Worm (Caenorhabditis elegans) whole organism, L1 larva: Measurements from ENCODE around the gene gcsh-1.

ENCODE experiments used
- lin-35 ChIP-seq, 2 experiments: fragments of 150-350 bp; optimal IDR thresholded peaks; 2 replicates each; lab custom pipeline; 2014; ENCODE audit warnings: missing biosample characterization in 2 of 2, missing genetic modification characterization in 2 of 2, missing genetic modification reagents in 2 of 2
- nhr-11 ChIP-seq: fragments of 150-350 bp; optimal IDR thresholded peaks from 2 replicates; lab custom pipeline; 2014; ENCODE audit warnings: missing biosample characterization, missing genetic modification characterization
- nhr-77 ChIP-seq: fragments of 150-350 bp; optimal IDR thresholded peaks from 2 replicates; lab custom pipeline; 2014; ENCODE audit warnings: missing biosample characterization, missing genetic modification characterization

DNA sequence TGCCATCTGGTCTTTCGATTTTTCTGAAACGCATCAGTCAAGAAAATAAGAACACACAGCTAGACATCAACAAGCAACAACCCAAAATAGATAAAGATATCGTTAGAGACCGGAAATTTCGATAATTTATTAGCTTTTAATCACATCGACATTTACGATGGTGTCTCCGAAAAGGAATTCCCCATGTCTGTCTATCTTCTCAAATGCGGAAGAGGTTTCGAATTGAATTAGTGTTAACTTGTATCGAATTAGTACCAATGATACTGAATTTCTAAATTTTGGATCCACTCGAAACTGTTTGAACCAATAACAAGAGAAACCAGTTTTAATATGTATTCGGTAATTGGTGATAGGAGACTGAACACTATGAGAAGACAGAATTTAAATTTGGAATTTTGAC lies 19.7 kb upstream of the gcsh-1 start:
- TF ChIP-seq lin-35 (GFP tag; optimal IDR thresholded peaks at IDR 0.05; lab: Kevin White, UChicago): no peak
- TF ChIP-seq nhr-77 (tag; lab: Kevin White, UChicago): no peak
- no peak for TF ChIP-seq nhr-11
